Fruit fly (Drosophila melanogaster) whole organism, adult: ENCODE measurements around the gene CG32551.

Experiments used
- CG11617 ChIP-seq: fragments of 200-800 bp; sonication (Bioruptor generic); optimal IDR thresholded peaks from 2 replicates; lab custom pipeline; 2017; ENCODE audit warnings: mild to moderate bottlenecking, missing biosample characterization, missing genetic modification reagents, missing genetic modification characterization
- CG5204 ChIP-seq: fragments of 200-800 bp; sonication (Bioruptor generic); optimal IDR thresholded peaks from 2 replicates; lab custom pipeline; 2016; ENCODE audit warnings: missing biosample characterization, missing genetic modification characterization
- CG7045 ChIP-seq: fragments of 200-800 bp; sonication (Bioruptor generic); optimal IDR thresholded peaks from 2 replicates; lab custom pipeline; 2017; ENCODE audit warnings: missing biosample characterization, mild to moderate bottlenecking, missing genetic modification characterization
- Clk ChIP-seq: fragments of 200-800 bp; sonication (Bioruptor generic); optimal IDR thresholded peaks from 2 replicates; lab custom pipeline; 2017; ENCODE audit warnings: missing biosample characterization, missing genetic modification characterization
- Mnt ChIP-seq: fragments of 200-800 bp; sonication (Bioruptor generic); optimal IDR thresholded peaks from 2 replicates; lab custom pipeline; 2016; ENCODE audit warnings: missing biosample characterization, mild to moderate bottlenecking, missing genetic modification characterization
- bab1 ChIP-seq: fragments of 200-800 bp; sonication (Bioruptor generic); optimal IDR thresholded peaks from 3 replicates; lab custom pipeline; 2019; ENCODE audit warnings: missing biosample characterization, mild to moderate bottlenecking, missing genetic modification characterization, moderate library complexity
- cic ChIP-seq: fragments of 200-800 bp; sonication (Bioruptor generic); optimal IDR thresholded peaks from 2 replicates; lab custom pipeline; 2017; ENCODE audit warnings: missing biosample characterization, mild to moderate bottlenecking, missing genetic modification characterization, moderate library complexity
- ovo ChIP-seq: fragments of 200-800 bp; sonication (Bioruptor generic); optimal IDR thresholded peaks from 2 replicates; lab custom pipeline; 2016; ENCODE audit warnings: missing biosample characterization, missing genetic modification characterization
- toe ChIP-seq: fragments of 200-800 bp; sonication (Bioruptor generic); optimal IDR thresholded peaks from 2 replicates; lab custom pipeline; 2016; ENCODE audit warnings: missing biosample characterization, missing genetic modification characterization

DNA sequence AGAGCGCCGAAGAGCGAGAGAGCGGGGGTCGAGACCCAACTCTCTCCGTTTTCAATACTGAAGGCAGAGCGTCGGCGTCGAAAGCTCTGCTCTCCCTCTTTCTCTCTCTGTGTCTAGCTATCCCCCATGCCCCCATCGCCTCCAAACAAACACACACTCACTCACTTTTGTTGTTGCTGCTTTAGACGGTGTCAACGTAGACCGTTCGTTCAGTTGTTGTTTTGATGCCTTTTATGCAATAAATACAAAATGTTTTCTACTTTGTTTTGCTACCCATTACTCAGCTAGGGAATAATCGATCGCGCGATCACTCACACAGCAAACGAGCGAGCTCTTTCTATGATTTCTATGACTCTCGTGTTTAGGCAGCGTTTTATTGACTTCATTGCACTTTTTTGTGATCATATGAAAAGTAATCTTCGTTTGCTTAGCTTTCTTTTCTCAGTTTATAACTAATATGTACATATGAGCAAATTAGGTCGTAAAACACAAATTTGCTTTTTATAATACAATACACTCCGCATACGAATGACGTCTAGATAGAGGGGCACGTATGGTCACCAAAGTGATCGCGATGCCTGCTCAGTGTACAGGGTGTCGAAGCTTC, 33.9 kb upstream of the CG32551 start:
- TF ChIP-seq toe (no peak), Clk (GFP tag; lab: Kevin White, UChicago) (no peak), CG11617 (GFP tag; lab: Kevin White, UChicago) (peak; percentile 51), Mnt (GFP tag; lab: Kevin White, UChicago) (no peak), CG7045 (GFP tag; lab: Kevin White, UChicago) (no peak), ovo (peak; percentile 12), cic (peak; percentile 55), CG5204 (GFP tag; lab: Kevin White, UChicago) (peak; percentile 54), bab1 (GFP tag; lab: Kevin White, UChicago) (peak; percentile 13)
